Fruit fly (Drosophila melanogaster) whole organism, embryonic: ENCODE results near the gene CG43401.

Experiments
- Awh ChIP-seq: fragments of 200-800 bp; sonication (Bioruptor generic); IDR thresholded peaks from 2 replicates; pipeline ENCODE4, ENCODE4 v1.3.6; 2022; ENCODE audit warnings: missing biosample characterization, missing genetic modification characterization
- C15 ChIP-seq: fragments of 200-800 bp; sonication (Bioruptor generic); IDR thresholded peaks from 3 replicates; pipeline ENCODE4 v1.3.6; 2022; ENCODE audit warnings: missing biosample characterization, missing genetic modification characterization
- CG11093 ChIP-seq: fragments of 200-800 bp; sonication (Bioruptor generic); IDR thresholded peaks from 3 replicates; pipeline ENCODE4 v1.3.6; 2022; ENCODE audit warnings: missing biosample characterization, missing genetic modification characterization
- CG11247 ChIP-seq: fragments of 200-800 bp; sonication (Bioruptor generic); IDR thresholded peaks from 2 replicates; pipeline ENCODE4 v1.3.6; 2022; ENCODE audit warnings: missing biosample characterization, missing genetic modification characterization
- CG12155 ChIP-seq: fragments of 200-800 bp; sonication (Bioruptor generic); optimal IDR thresholded peaks from 3 replicates; lab custom pipeline; 2016; ENCODE audit warnings: missing biosample characterization, missing genetic modification characterization
- CG12219 ChIP-seq: fragments of 200-800 bp; sonication (Bioruptor generic); optimal IDR thresholded peaks from 3 replicates; lab custom pipeline; 2018; ENCODE audit warnings: missing biosample characterization, mild to moderate bottlenecking, missing genetic modification characterization
- CG12299 ChIP-seq: fragments of 200-800 bp; sonication (Bioruptor generic); optimal IDR thresholded peaks from 2 replicates; lab custom pipeline; 2018; ENCODE audit warnings: missing biosample characterization, mild to moderate bottlenecking, missing genetic modification characterization
- CG12391 ChIP-seq: fragments of 200-800 bp; sonication (Bioruptor generic); optimal IDR thresholded peaks from 3 replicates; lab custom pipeline; 2018; ENCODE audit warnings: missing biosample characterization, mild to moderate bottlenecking, missing genetic modification characterization, moderate library complexity
- CG13424 ChIP-seq: fragments of 200-800 bp; sonication (Bioruptor generic); optimal IDR thresholded peaks from 2 replicates; lab custom pipeline; 2019; ENCODE audit warnings: missing biosample characterization, mild to moderate bottlenecking, missing genetic modification characterization, moderate library complexity
- CG14441 ChIP-seq: fragments of 200-800 bp; sonication (Bioruptor generic); IDR thresholded peaks from 2 replicates; pipeline ENCODE4 v1.3.6; 2022; ENCODE audit warnings: missing biosample characterization, missing genetic modification characterization
- CG15269 ChIP-seq: fragments of 200-800 bp; sonication (Bioruptor generic); optimal IDR thresholded peaks from 2 replicates; lab custom pipeline; 2018; ENCODE audit warnings: missing biosample characterization, mild to moderate bottlenecking, missing genetic modification characterization, moderate library complexity
- CG15696 ChIP-seq: fragments of 200-800 bp; sonication (Bioruptor generic); optimal IDR thresholded peaks from 2 replicates; lab custom pipeline; 2019; ENCODE audit warnings: missing biosample characterization, mild to moderate bottlenecking, missing genetic modification characterization, moderate library complexity
- CG1647 ChIP-seq: fragments of 200-800 bp; sonication (Bioruptor generic); optimal IDR thresholded peaks from 3 replicates; lab custom pipeline; 2016; ENCODE audit warnings: missing biosample characterization, missing genetic modification characterization
- CG16863 ChIP-seq: fragments of 200-800 bp; sonication (Bioruptor generic); optimal IDR thresholded peaks from 3 replicates; lab custom pipeline; 2016; ENCODE audit warnings: missing biosample characterization, missing genetic modification characterization
- CG17385 ChIP-seq: fragments of 200-800 bp; sonication (Bioruptor generic); optimal IDR thresholded peaks from 3 replicates; lab custom pipeline; 2018; ENCODE audit warnings: missing biosample characterization, mild to moderate bottlenecking, missing genetic modification characterization
- CG1792 ChIP-seq: fragments of 200-800 bp; sonication (Bioruptor generic); optimal IDR thresholded peaks from 2 replicates; lab custom pipeline; 2016; ENCODE audit warnings: missing biosample characterization, missing genetic modification characterization
- CG2120 ChIP-seq: fragments of 200-800 bp; sonication (Bioruptor generic); optimal IDR thresholded peaks from 3 replicates; lab custom pipeline; 2016; ENCODE audit warnings: missing biosample characterization, missing genetic modification characterization
- CG2202 ChIP-seq: fragments of 200-800 bp; sonication (Bioruptor generic); optimal IDR thresholded peaks from 2 replicates; lab custom pipeline; 2018; ENCODE audit warnings: missing biosample characterization, mild to moderate bottlenecking, missing genetic modification characterization
- CG30020 ChIP-seq: fragments of 200-800 bp; optimal IDR thresholded peaks from 2 replicates; lab custom pipeline; 2019; ENCODE audit warnings: missing biosample characterization, mild to moderate bottlenecking, missing genetic modification characterization, moderate library complexity
- CG3065 ChIP-seq: fragments of 200-800 bp; sonication (Bioruptor generic); optimal IDR thresholded peaks from 2 replicates; lab custom pipeline; 2016; ENCODE audit warnings: missing biosample characterization, missing genetic modification characterization
- CG5245 ChIP-seq: fragments of 200-800 bp; sonication (Bioruptor generic); optimal IDR thresholded peaks from 3 replicates; lab custom pipeline; 2016; ENCODE audit warnings: missing biosample characterization, missing genetic modification characterization
- CG5953 ChIP-seq: fragments of 200-800 bp; sonication (Bioruptor generic); IDR thresholded peaks from 2 replicates; pipeline ENCODE4 v1.3.6; 2022; ENCODE audit warnings: missing biosample characterization, missing genetic modification characterization
- CG7987 ChIP-seq: fragments of 200-800 bp; sonication (Bioruptor generic); optimal IDR thresholded peaks from 2 replicates; lab custom pipeline; 2018; ENCODE audit warnings: missing biosample characterization, mild to moderate bottlenecking, missing genetic modification characterization, moderate library complexity
- CG8281 ChIP-seq: fragments of 200-800 bp; sonication (Bioruptor generic); optimal IDR thresholded peaks from 2 replicates; lab custom pipeline; 2018; ENCODE audit warnings: missing biosample characterization, mild to moderate bottlenecking, missing genetic modification characterization, moderate library complexity
- CG9932 ChIP-seq: fragments of 200-800 bp; sonication (Bioruptor generic); IDR thresholded peaks from 2 replicates; pipeline ENCODE4 v1.3.6; 2022; ENCODE audit warnings: missing biosample characterization, missing genetic modification characterization
- D19A ChIP-seq: fragments of 200-800 bp; optimal IDR thresholded peaks from 3 replicates; lab custom pipeline; 2019; ENCODE audit warnings: missing biosample characterization, mild to moderate bottlenecking, missing genetic modification characterization, moderate library complexity
- Ets65A ChIP-seq: fragments of 200-800 bp; sonication (Bioruptor generic); peaks from one replicate; lab custom pipeline; 2016; ENCODE audit warnings: missing biosample characterization, missing genetic modification characterization
- HmgZ ChIP-seq: fragments of 200-800 bp; sonication (Bioruptor generic); optimal IDR thresholded peaks from 2 replicates; lab custom pipeline; 2018; ENCODE audit warnings: missing biosample characterization, mild to moderate bottlenecking, missing genetic modification characterization
- Hr78 ChIP-seq, 2 experiments: fragments of 200-800 bp in 1 of 2; fragments of >200 bp in 1 of 2; sonication (Bioruptor generic) in 1 of 2; optimal IDR thresholded peaks; 2 replicates each; lab custom pipeline; 2017 to 2019; ENCODE audit warnings: missing biosample characterization in 2 of 2, missing genetic modification characterization in 2 of 2, mild to moderate bottlenecking in 1 of 2, moderate library complexity in 1 of 2
- Nf-YB ChIP-seq: fragments of 200-800 bp; sonication (Bioruptor generic); optimal IDR thresholded peaks from 3 replicates; lab custom pipeline; 2019; ENCODE audit warnings: missing biosample characterization, mild to moderate bottlenecking, missing genetic modification characterization, moderate library complexity
- NfI ChIP-seq: fragments of 200-800 bp; sonication (Bioruptor generic); optimal IDR thresholded peaks from 3 replicates; lab custom pipeline; 2018; ENCODE audit warnings: missing biosample characterization, mild to moderate bottlenecking, missing genetic modification characterization, moderate library complexity
- Six4 ChIP-seq: fragments of 200-800 bp; sonication (Bioruptor generic); optimal IDR thresholded peaks from 2 replicates; lab custom pipeline; 2016; ENCODE audit warnings: missing biosample characterization, missing genetic modification characterization
- Stat92E ChIP-seq, 3 experiments: fragments of >200 bp in 2 of 3; fragments of 200-800 bp in 1 of 3; sonication (Bioruptor generic) in 1 of 3; optimal IDR thresholded peaks; 2 replicates each; lab custom pipeline; 2017 to 2019; ENCODE audit warnings: missing biosample characterization in 3 of 3, missing genetic modification characterization in 3 of 3, mild to moderate bottlenecking in 1 of 3, moderate library complexity in 1 of 3
- YL-1 ChIP-seq: fragments of 200-800 bp; sonication (Bioruptor generic); optimal IDR thresholded peaks from 3 replicates; lab custom pipeline; 2017; ENCODE audit warnings: missing biosample characterization, mild to moderate bottlenecking, missing genetic modification characterization
- al ChIP-seq: fragments of 200-800 bp; sonication (Bioruptor generic); IDR thresholded peaks from 2 replicates; pipeline ENCODE4 v1.3.6; 2022; ENCODE audit warnings: missing biosample characterization, missing genetic modification characterization
- ara ChIP-seq: fragments of 200-800 bp; sonication (Bioruptor generic); IDR thresholded peaks from 2 replicates; pipeline ENCODE4 v1.3.6; 2022; ENCODE audit warnings: missing biosample characterization, missing genetic modification characterization
- bigmax ChIP-seq: fragments of 200-800 bp; sonication (Bioruptor generic); optimal IDR thresholded peaks from 2 replicates; lab custom pipeline; 2018; ENCODE audit warnings: missing biosample characterization, mild to moderate bottlenecking, missing genetic modification characterization
- ci ChIP-seq: fragments of 200-800 bp; sonication (Bioruptor generic); IDR thresholded peaks from 3 replicates; pipeline ENCODE4 v1.3.6; 2022; ENCODE audit warnings: missing biosample characterization, missing genetic modification characterization
- disco-r ChIP-seq: fragments of 200-800 bp; sonication (Bioruptor generic); optimal IDR thresholded peaks from 2 replicates; lab custom pipeline; 2016; ENCODE audit warnings: missing biosample characterization, missing genetic modification characterization
- dmrt99B ChIP-seq: fragments of 200-800 bp; sonication (Bioruptor generic); optimal IDR thresholded peaks from 2 replicates; lab custom pipeline; 2018; ENCODE audit warnings: missing biosample characterization, mild to moderate bottlenecking, missing genetic modification characterization, moderate library complexity
- fd96Cb ChIP-seq: fragments of 200-800 bp; sonication (Bioruptor generic); optimal IDR thresholded peaks from 2 replicates; lab custom pipeline; 2018; ENCODE audit warnings: missing biosample characterization, mild to moderate bottlenecking, missing genetic modification characterization, moderate library complexity
- fru ChIP-seq: fragments of >200 bp; optimal IDR thresholded peaks from 2 replicates; lab custom pipeline; 2017
- hth ChIP-seq: fragments of >200 bp; optimal IDR thresholded peaks from 2 replicates; lab custom pipeline; 2017; ENCODE audit warnings: inconsistent platforms
- jumu ChIP-seq: fragments of 200-800 bp; sonication (Bioruptor generic); optimal IDR thresholded peaks from 3 replicates; lab custom pipeline; 2016; ENCODE audit warnings: missing biosample characterization, missing genetic modification characterization
- knrl ChIP-seq: fragments of 200-800 bp; sonication (Bioruptor generic); IDR thresholded peaks from 3 replicates; pipeline ENCODE4 v1.3.6; 2022; ENCODE audit warnings: missing biosample characterization, missing genetic modification characterization; ENCODE audit not compliant: partially characterized antibody
- lab ChIP-seq: fragments of 200-800 bp; sonication (Bioruptor generic); optimal IDR thresholded peaks from 3 replicates; lab custom pipeline; 2017; ENCODE audit warnings: missing biosample characterization, missing genetic modification characterization, mild to moderate bottlenecking, moderate library complexity, missing genetic modification reagents
- oc ChIP-seq: fragments of 200-800 bp; sonication (Bioruptor generic); optimal IDR thresholded peaks from 2 replicates; lab custom pipeline; 2018; ENCODE audit warnings: missing biosample characterization, mild to moderate bottlenecking, missing genetic modification characterization, moderate library complexity
- pzg ChIP-seq: fragments of 200-800 bp; sonication (Bioruptor generic); optimal IDR thresholded peaks from 3 replicates; lab custom pipeline; 2018; ENCODE audit warnings: missing biosample characterization, mild to moderate bottlenecking, missing genetic modification characterization, moderate library complexity
- slou ChIP-seq: fragments of 200-800 bp; sonication (Bioruptor generic); optimal IDR thresholded peaks from 3 replicates; lab custom pipeline; 2016; ENCODE audit warnings: missing biosample characterization, missing genetic modification characterization
- usp ChIP-seq: fragments of >200 bp; optimal IDR thresholded peaks from 2 replicates; lab custom pipeline; 2017; ENCODE audit warnings: missing biosample characterization, missing genetic modification characterization
- wor ChIP-seq: fragments of 200-800 bp; sonication (Bioruptor generic); IDR thresholded peaks from 2 replicates; pipeline ENCODE4 v1.3.6; 2022; ENCODE audit warnings: missing biosample characterization, missing genetic modification characterization

CG43401 gene

DNA sequence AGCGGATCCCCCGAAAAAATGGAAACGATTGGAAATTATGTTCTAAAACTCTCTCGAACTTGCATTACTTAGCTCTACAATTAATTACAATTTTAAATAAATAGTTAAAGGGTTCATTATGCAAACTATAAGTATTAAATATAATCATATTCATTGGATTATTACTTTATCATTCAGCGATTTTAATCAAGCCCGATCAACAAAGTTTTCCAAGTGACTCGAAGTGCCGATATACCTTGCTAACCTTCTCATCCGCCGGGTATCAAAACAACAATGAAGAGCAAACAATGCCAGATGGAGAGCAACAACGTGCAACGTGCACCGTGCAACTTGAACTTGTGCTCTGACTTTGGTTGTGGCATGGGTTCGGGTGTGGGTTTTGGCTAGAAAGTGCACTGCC is 28.0 kb downstream of the CG43401 start (continued):
- TF ChIP-seq CG5245 (GFP tag; lab: Kevin White, UChicago) (peak; percentile 44), CG1647 (GFP tag; lab: Kevin White, UChicago) (no peak), NfI (GFP tag; lab: Kevin White, UChicago) (no peak), CG11093 (GFP tag; lab: Robert Waterston, UW) (peak; percentile 50; the same call in 1 of the 3 replicates), C15 (GFP tag; lab: Robert Waterston, UW) (no peak), ci (peak; percentile 67; the same call in 2 of the 3 replicates), hth (no peak), D19A (tag; lab: Kevin White, UChicago) (peak; percentile 66), CG12219 (peak; percentile 27), CG8281 (tag; lab: Kevin White, UChicago) (peak; percentile 3), CG12299 (tag; lab: Kevin White, UChicago) (no peak), HmgZ (tag; lab: Kevin White, UChicago) (no peak), CG1792 (GFP tag; lab: Kevin White, UChicago) (no peak), al (GFP tag; lab: Robert Waterston, UW) (no peak), ara (GFP tag; lab: Robert Waterston, UW) (peak; percentile 89), jumu (GFP tag; lab: Kevin White, UChicago) (no peak), knrl (GFP tag; lab: Robert Waterston, UW) (no peak), CG15269 (tag; lab: Kevin White, UChicago) (no peak), dmrt99B (tag; lab: Kevin White, UChicago) (peak; percentile 58), bigmax (GFP tag; lab: Kevin White, UChicago) (no peak), CG12155 (GFP tag; lab: Kevin White, UChicago) (no peak), Ets65A (GFP tag; lab: Kevin White, UChicago) (peak; percentile 48), CG12391 (tag; lab: Kevin White, UChicago) (peak; percentile 71), CG3065 (GFP tag; lab: Kevin White, UChicago) (no peak), Hr78 (GFP tag; optimal IDR thresholded peaks at IDR 0.05; lab: Kevin White, UChicago) (peak in 1 of 2 experiments; percentile 0), slou (no peak), fd96Cb (tag; lab: Kevin White, UChicago) (peak; percentile 80), Nf-YB (GFP tag; lab: Kevin White, UChicago) (peak; percentile 14), CG11247 (GFP tag; lab: Robert Waterston, UW) (no peak), disco-r (GFP tag; lab: Kevin White, UChicago) (no peak), usp (GFP tag; lab: Kevin White, UChicago) (no peak), CG14441 (no peak), CG2120 (GFP tag; lab: Kevin White, UChicago) (no peak), wor (GFP tag; lab: Robert Waterston, UW) (peak; percentile 14; the same call in 1 of the 2 replicates), lab (GFP tag; lab: Kevin White, UChicago) (peak; percentile 18), CG15696 (tag; lab: Kevin White, UChicago) (peak; percentile 80), CG5953 (GFP tag; lab: Robert Waterston, UW) (0 out of 2 replicates have a peak, but pooled peaks have one; percentile 9), CG13424 (peak; percentile 31), CG2202 (tag; lab: Kevin White, UChicago) (peak; percentile 73), CG17385 (GFP tag; lab: Kevin White, UChicago) (peak; percentile 10), Six4 (GFP tag; lab: Kevin White, UChicago) (peak; percentile 25), pzg (GFP tag; lab: Kevin White, UChicago) (no peak), CG30020 (no peak), oc (tag; lab: Kevin White, UChicago) (peak; percentile 41), YL-1 (GFP tag; lab: Kevin White, UChicago) (no peak), Awh (GFP tag; lab: Robert Waterston, UW) (peak; percentile 69; the same call in 1 of the 2 replicates), fru (lab: Kevin White, UChicago) (no peak), CG7987 (no peak), Stat92E (GFP tag; optimal IDR thresholded peaks at IDR 0.05; lab: Kevin White, UChicago) (peak in 1 of 3 experiments; percentile 42), CG9932 (no peak), CG16863 (GFP tag; lab: Kevin White, UChicago) (no peak)
